Worm (Caenorhabditis elegans): ENCODE data around the gene wrt-2.

DNA sequence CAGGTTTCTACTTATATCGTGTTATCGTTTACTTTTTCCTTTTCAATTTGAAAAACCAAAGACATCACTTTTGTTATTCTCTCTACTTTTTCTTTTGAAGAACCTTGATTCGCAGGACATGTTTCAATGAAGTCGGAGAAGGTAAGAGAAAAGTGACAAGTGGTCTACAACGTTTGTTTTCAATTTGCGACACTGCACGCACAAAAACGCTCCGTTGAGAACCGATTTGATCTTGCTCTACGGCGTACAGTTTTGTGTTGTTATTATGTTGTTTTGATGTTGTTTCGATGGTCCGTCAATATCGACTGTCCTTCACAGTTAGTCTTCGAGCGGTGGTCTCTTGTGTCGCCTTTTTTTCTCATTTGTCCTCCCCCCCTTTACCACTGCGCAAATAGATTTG, 4.7 kb downstream of the wrt-2 start, which contains the start of gene pccb-1:
- TF ChIP-seq snpc-4 (tag; optimal IDR thresholded peaks at IDR 0.05) (no peak), unc-62 (GFP tag; optimal IDR thresholded peaks at IDR 0.05) (no peak), elt-1 (tag; optimal IDR thresholded peaks at IDR 0.05; ENCODE audit: borderline replicate concordance, insufficient read depth) (no peak), lin-13 (tag; optimal IDR thresholded peaks at IDR 0.05) (no peak), ztf-11 (tag; optimal IDR thresholded peaks at IDR 0.05) (no peak), ham-2 (GFP tag; optimal IDR thresholded peaks at IDR 0.05) (no peak), sptf-1 (tag; optimal IDR thresholded peaks at IDR 0.05) (no peak), nhr-237 (tag; optimal IDR thresholded peaks at IDR 0.05) (no peak), pha-4 (tag; optimal IDR thresholded peaks at IDR 0.05) (no peak), unc-39 (tag; optimal IDR thresholded peaks at IDR 0.05) (no peak)

Data from whole organism, mixed stage, embryonic.